Worm (Caenorhabditis elegans) whole organism, mixed stage, embryonic: ENCODE results near the gene ccdc-149.

Experiments
- M03D4.4 ChIP-seq: sonication (generic microtip); optimal IDR thresholded peaks from 2 replicates; lab custom pipeline; 2017; ENCODE audit warnings: mild to moderate bottlenecking, missing genetic modification characterization, missing compliant biosample characterization
- bed-3 ChIP-seq: fragments of 200-800 bp; sonication (Bioruptor generic); optimal IDR thresholded peaks from 3 replicates; lab custom pipeline; 2018; ENCODE audit warnings: mild to moderate bottlenecking, missing genetic modification characterization, moderate library complexity, missing compliant biosample characterization
- blmp-1 ChIP-seq: fragments of 150-350 bp; optimal IDR thresholded peaks from 2 replicates; lab custom pipeline; 2014; ENCODE audit warnings: missing biosample characterization, missing genetic modification characterization
- ceh-39 ChIP-seq: fragments of 150-350 bp; optimal IDR thresholded peaks from 2 replicates; lab custom pipeline; 2014; ENCODE audit warnings: missing biosample characterization, missing genetic modification characterization
- ceh-43 ChIP-seq: fragments of 200-800 bp; sonication (Bioruptor generic); optimal IDR thresholded peaks from 2 replicates; lab custom pipeline; 2018; ENCODE audit warnings: mild to moderate bottlenecking, missing genetic modification characterization, moderate library complexity, missing compliant biosample characterization
- ceh-83 ChIP-seq: fragments of 200-800 bp; sonication (Bioruptor generic); optimal IDR thresholded peaks from 2 replicates; lab custom pipeline; 2018; ENCODE audit warnings: mild to moderate bottlenecking, missing genetic modification characterization, missing compliant biosample characterization
- ces-1 ChIP-seq: fragments of 150-350 bp; optimal IDR thresholded peaks from 2 replicates; lab custom pipeline; 2014; ENCODE audit warnings: missing biosample characterization, missing genetic modification reagents, missing genetic modification characterization
- cnd-1 ChIP-seq: fragments of 200-800 bp; sonication (Bioruptor generic); optimal IDR thresholded peaks from 2 replicates; lab custom pipeline; 2018; ENCODE audit warnings: mild to moderate bottlenecking, missing genetic modification characterization, missing compliant biosample characterization
- drap-1 ChIP-seq: fragments of 200-800 bp; sonication (Bioruptor generic); optimal IDR thresholded peaks from 3 replicates; lab custom pipeline; 2018; ENCODE audit warnings: mild to moderate bottlenecking, missing genetic modification characterization, missing compliant biosample characterization
- elt-1 ChIP-seq: sonication (generic microtip); optimal IDR thresholded peaks from 2 replicates; lab custom pipeline; 2017; ENCODE audit warnings: missing genetic modification characterization, mild to moderate bottlenecking, missing compliant biosample characterization, antibody characterized with exemption, moderate library complexity, borderline replicate concordance; ENCODE audit not compliant: insufficient read depth
- elt-3 ChIP-seq: fragments of 150-350 bp; optimal IDR thresholded peaks from 2 replicates; lab custom pipeline; 2014; ENCODE audit warnings: missing biosample characterization, missing genetic modification characterization
- flh-1 ChIP-seq: fragments of 200-800 bp; sonication (Bioruptor generic); optimal IDR thresholded peaks from 2 replicates; lab custom pipeline; 2018; ENCODE audit warnings: mild to moderate bottlenecking, missing genetic modification characterization, moderate library complexity, missing compliant biosample characterization
- ham-2 ChIP-seq: fragments of 200-800 bp; sonication (Bioruptor generic); optimal IDR thresholded peaks from 2 replicates; lab custom pipeline; 2018; ENCODE audit warnings: mild to moderate bottlenecking, missing genetic modification characterization, missing compliant biosample characterization
- hlh-1 ChIP-seq: fragments of 150-350 bp; optimal IDR thresholded peaks from 2 replicates; lab custom pipeline; 2014; ENCODE audit warnings: missing biosample characterization, missing genetic modification reagents, missing genetic modification characterization
- lin-13 ChIP-seq: fragments of 150-350 bp; optimal IDR thresholded peaks from 2 replicates; lab custom pipeline; 2014; ENCODE audit warnings: missing biosample characterization, missing genetic modification characterization
- lin-32 ChIP-seq: fragments of 200-800 bp; sonication (Bioruptor generic); optimal IDR thresholded peaks from 2 replicates; lab custom pipeline; 2018; ENCODE audit warnings: mild to moderate bottlenecking, missing genetic modification characterization, missing compliant biosample characterization
- lsy-2 ChIP-seq: fragments of 150-350 bp; optimal IDR thresholded peaks from 2 replicates; lab custom pipeline; 2014; ENCODE audit warnings: missing biosample characterization, missing genetic modification characterization
- mab-5 ChIP-seq: fragments of 150-350 bp; optimal IDR thresholded peaks from 2 replicates; lab custom pipeline; 2014; ENCODE audit warnings: missing biosample characterization, missing genetic modification characterization
- mep-1 ChIP-seq: fragments of 150-350 bp; optimal IDR thresholded peaks from 2 replicates; lab custom pipeline; 2017; ENCODE audit warnings: missing biosample characterization, missing genetic modification reagents, missing genetic modification characterization, inconsistent platforms
- mls-2 ChIP-seq: sonication (generic microtip); optimal IDR thresholded peaks from 2 replicates; lab custom pipeline; 2016; ENCODE audit warnings: mild to moderate bottlenecking, missing genetic modification characterization, moderate library complexity, missing compliant biosample characterization
- nhr-12 ChIP-seq: fragments of 150-350 bp; optimal IDR thresholded peaks from 2 replicates; lab custom pipeline; 2014; ENCODE audit warnings: missing biosample characterization, missing genetic modification characterization
- nhr-2 ChIP-seq: fragments of 150-350 bp; optimal IDR thresholded peaks from 2 replicates; lab custom pipeline; 2014; ENCODE audit warnings: missing biosample characterization, missing genetic modification characterization
- nhr-237 ChIP-seq: fragments of 150-350 bp; optimal IDR thresholded peaks from 2 replicates; lab custom pipeline; 2014; ENCODE audit warnings: missing biosample characterization, missing genetic modification characterization
- nhr-28 ChIP-seq: fragments of 150-350 bp; optimal IDR thresholded peaks from 2 replicates; lab custom pipeline; 2014; ENCODE audit warnings: missing biosample characterization, missing genetic modification characterization
- nhr-76 ChIP-seq: sonication (generic microtip); optimal IDR thresholded peaks from 2 replicates; lab custom pipeline; 2017; ENCODE audit warnings: missing biosample characterization, missing genetic modification characterization
- pha-4 ChIP-seq: fragments of 150-350 bp; optimal IDR thresholded peaks from 2 replicates; lab custom pipeline; 2018; ENCODE audit warnings: missing biosample characterization, missing genetic modification reagents, missing genetic modification characterization
- sem-2 ChIP-seq: fragments of 200-800 bp; sonication (Bioruptor generic); optimal IDR thresholded peaks from 2 replicates; lab custom pipeline; 2018; ENCODE audit warnings: mild to moderate bottlenecking, missing genetic modification characterization, missing compliant biosample characterization
- snpc-4 ChIP-seq: fragments of 150-350 bp; optimal IDR thresholded peaks from 2 replicates; lab custom pipeline; 2014; ENCODE audit warnings: missing biosample characterization, missing genetic modification characterization
- sptf-1 ChIP-seq: sonication (generic microtip); optimal IDR thresholded peaks from 2 replicates; lab custom pipeline; 2017; ENCODE audit warnings: mild to moderate bottlenecking, missing genetic modification characterization, moderate library complexity, missing compliant biosample characterization
- tbx-8 ChIP-seq: fragments of 200-800 bp; sonication (Bioruptor generic); optimal IDR thresholded peaks from 2 replicates; lab custom pipeline; 2018; ENCODE audit warnings: mild to moderate bottlenecking, missing genetic modification characterization, moderate library complexity, missing compliant biosample characterization
- unc-120 ChIP-seq: sonication (generic microtip); optimal IDR thresholded peaks from 2 replicates; lab custom pipeline; 2017; ENCODE audit warnings: missing genetic modification characterization, missing compliant biosample characterization; ENCODE audit not compliant: poor library complexity, severe bottlenecking
- unc-39 ChIP-seq: fragments of 150-350 bp; optimal IDR thresholded peaks from 2 replicates; lab custom pipeline; 2014; ENCODE audit warnings: missing biosample characterization, missing genetic modification characterization
- unc-62 ChIP-seq: fragments of 150-350 bp; optimal IDR thresholded peaks from 2 replicates; lab custom pipeline; 2014; ENCODE audit warnings: missing biosample characterization, missing genetic modification reagents, missing genetic modification characterization
- zip-8 ChIP-seq: fragments of 150-350 bp; optimal IDR thresholded peaks from 2 replicates; lab custom pipeline; 2014; ENCODE audit warnings: missing biosample characterization, missing genetic modification characterization
- ztf-11 ChIP-seq: fragments of 150-350 bp; optimal IDR thresholded peaks from 2 replicates; lab custom pipeline; 2014; ENCODE audit warnings: missing biosample characterization, missing genetic modification characterization

Gene ccdc-149

ce11 chrX:11471893-11472292 is 39.4 kb downstream of the ccdc-149 start:
- no peak for TF ChIP-seq bed-3 (GFP tag; lab: Kevin White, UChicago)
- TF ChIP-seq mab-5 (tag; lab: Kevin White, UChicago): no peak
- TF ChIP-seq drap-1 (GFP tag; lab: Kevin White, UChicago): no peak
- no peak for TF ChIP-seq unc-120

DNA sequence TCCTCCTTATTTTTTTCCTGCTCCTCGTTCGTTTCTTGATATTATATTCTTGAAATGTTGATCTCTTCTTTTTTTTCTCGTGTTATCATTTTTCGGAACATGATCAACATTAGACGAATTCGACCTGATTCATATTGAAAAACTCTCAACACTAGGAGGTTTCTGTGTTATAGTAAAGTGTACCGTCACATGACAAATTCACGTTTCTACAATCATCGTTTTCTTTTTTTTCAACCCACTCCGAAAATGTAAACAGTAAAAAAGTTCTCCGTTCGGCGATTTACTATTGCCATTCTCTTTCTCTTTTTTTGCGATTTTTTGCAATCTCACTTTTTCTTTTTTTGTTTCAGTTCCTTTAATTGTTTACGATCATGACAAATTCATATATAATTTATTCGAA is 39.8 kb downstream of the ccdc-149 start:
- no peak for TF ChIP-seq nhr-237 (tag; lab: Kevin White, UChicago)
- no peak for TF ChIP-seq sptf-1 (tag; lab: Kevin White, UChicago)
- TF ChIP-seq unc-120: no peak
- no peak for TF ChIP-seq snpc-4 (tag; lab: Kevin White, UChicago)
- TF ChIP-seq mls-2: no peak
- no peak for TF ChIP-seq flh-1 (GFP tag; lab: Kevin White, UChicago)
- TF ChIP-seq, all 35 proteins: peak for 0

DNA sequence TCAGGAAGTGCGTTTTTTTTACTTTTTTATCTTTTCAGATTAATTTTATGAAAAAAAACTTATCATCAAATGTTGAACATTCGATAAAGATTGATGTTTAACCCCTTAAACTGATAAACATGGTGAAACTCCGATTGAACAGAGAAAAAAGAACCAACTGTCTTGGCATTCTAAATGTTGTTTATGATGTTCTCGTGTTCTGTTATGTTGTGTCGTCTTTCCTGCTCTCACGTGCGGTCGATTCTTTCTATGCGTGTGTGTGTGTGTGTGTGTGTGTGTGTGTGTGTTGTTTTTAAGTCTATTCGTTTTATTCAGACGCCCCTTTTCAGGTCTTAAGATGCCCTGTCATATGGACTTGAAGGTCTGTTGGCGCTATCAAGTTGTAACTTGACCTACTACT is 41.7 kb downstream of the ccdc-149 start:
- TF ChIP-seq ceh-39 (tag; lab: Kevin White, UChicago) (no peak), ceh-83 (GFP tag; lab: Kevin White, UChicago) (no peak), lin-13 (tag; lab: Kevin White, UChicago) (no peak), nhr-76 (tag; lab: Kevin White, UChicago) (no peak), elt-3 (tag; lab: Kevin White, UChicago) (no peak), cnd-1 (tag; lab: Kevin White, UChicago) (no peak), lsy-2 (tag; lab: Kevin White, UChicago) (no peak), unc-39 (no peak)

- TF ChIP-seq ztf-11 (tag; lab: Kevin White, UChicago) (no peak), flh-1 (GFP tag; lab: Kevin White, UChicago) (no peak), ceh-83 (GFP tag; lab: Kevin White, UChicago) (no peak), ceh-43 (no peak), nhr-12 (tag; lab: Kevin White, UChicago) (no peak), mep-1 (tag; lab: Kevin White, UChicago) (no peak), bed-3 (GFP tag; lab: Kevin White, UChicago) (no peak)
These were observed 42.4 kb downstream of the ccdc-149 start for ce11 chrX:11468814-11469213.

ce11 chrX:11467320-11467732 is 43.9 kb downstream of the ccdc-149 start:
- TF ChIP-seq nhr-237 (tag; lab: Kevin White, UChicago): peak; percentile 23
- no peak for TF ChIP-seq sem-2 (GFP tag; lab: Kevin White, UChicago)
- TF ChIP-seq nhr-2 (tag; lab: Kevin White, UChicago): no peak
- TF ChIP-seq ces-1 (GFP tag; lab: Kevin White, UChicago): peak; percentile 76
- TF ChIP-seq unc-39: no peak
- TF ChIP-seq tbx-8 (GFP tag; lab: Kevin White, UChicago): no peak
- TF ChIP-seq ceh-39 (tag; lab: Kevin White, UChicago): no peak
- TF ChIP-seq bed-3 (GFP tag; lab: Kevin White, UChicago): peak; percentile 21
- no peak for TF ChIP-seq lin-32
- TF ChIP-seq unc-62 (GFP tag; lab: Kevin White, UChicago): peak; percentile 24
- no peak for TF ChIP-seq zip-8 (tag; lab: Kevin White, UChicago)
- TF ChIP-seq nhr-12 (tag; lab: Kevin White, UChicago): no peak
- no peak for TF ChIP-seq hlh-1 (tag; lab: Kevin White, UChicago)
- no peak for TF ChIP-seq nhr-28 (tag; lab: Kevin White, UChicago)
- TF ChIP-seq snpc-4 (tag; lab: Kevin White, UChicago): no peak
- TF ChIP-seq M03D4.4: no peak
- TF ChIP-seq pha-4 (tag; lab: Kevin White, UChicago): no peak
- TF ChIP-seq mab-5 (tag; lab: Kevin White, UChicago): no peak
- TF ChIP-seq elt-3 (tag; lab: Kevin White, UChicago): no peak
- no peak for TF ChIP-seq nhr-76 (tag; lab: Kevin White, UChicago)
- TF ChIP-seq elt-1: no peak
- no peak for TF ChIP-seq ceh-83 (GFP tag; lab: Kevin White, UChicago)
- no peak for TF ChIP-seq ztf-11 (tag; lab: Kevin White, UChicago)
- TF ChIP-seq ceh-43: no peak
- TF ChIP-seq flh-1 (GFP tag; lab: Kevin White, UChicago): no peak
- no peak for TF ChIP-seq lin-13 (tag; lab: Kevin White, UChicago)
- peak; percentile 90 for TF ChIP-seq unc-120
- no peak for TF ChIP-seq drap-1 (GFP tag; lab: Kevin White, UChicago)
- peak; percentile 8 for TF ChIP-seq sptf-1 (tag; lab: Kevin White, UChicago)
- TF ChIP-seq ham-2 (GFP tag; lab: Kevin White, UChicago): peak; percentile 5
- TF ChIP-seq lsy-2 (tag; lab: Kevin White, UChicago): no peak
- no peak for TF ChIP-seq mep-1 (tag; lab: Kevin White, UChicago)
- TF ChIP-seq blmp-1 (tag; lab: Kevin White, UChicago): no peak
- TF ChIP-seq mls-2: peak; percentile 41
- no peak for TF ChIP-seq cnd-1 (tag; lab: Kevin White, UChicago)
